Worm (Caenorhabditis elegans) whole organism, young adult: Measurements from ENCODE around the gene lec-3.

ENCODE experiments used
- K11D2.4 ChIP-seq: fragments of 200-800 bp; sonication (Bioruptor generic); IDR thresholded peaks from 2 replicates; pipeline ENCODE4 v1.3.6; 2022; ENCODE audit warnings: missing genetic modification reagents, missing genetic modification characterization, missing compliant biosample characterization
- athp-1 ChIP-seq: sonication (generic microtip); optimal IDR thresholded peaks from 2 replicates; lab custom pipeline; 2017; ENCODE audit warnings: mild to moderate bottlenecking, missing genetic modification characterization, missing compliant biosample characterization
- cebp-2 ChIP-seq: fragments of 200-800 bp; sonication (Bioruptor generic); IDR thresholded peaks from 2 replicates; pipeline ENCODE4 v1.3.6; 2022; ENCODE audit warnings: missing genetic modification characterization, missing compliant biosample characterization
- ceh-40 ChIP-seq: fragments of 200-800 bp; sonication (Bioruptor generic); IDR thresholded peaks from 2 replicates; pipeline ENCODE4 v1.3.6; 2022; ENCODE audit warnings: missing genetic modification characterization, missing compliant biosample characterization
- ceh-91 ChIP-seq: fragments of 200-800 bp; sonication (Bioruptor generic); IDR thresholded peaks from 2 replicates; pipeline ENCODE4 v1.3.6; 2022; ENCODE audit warnings: missing genetic modification reagents, missing genetic modification characterization, missing compliant biosample characterization
- mel-28 ChIP-seq: sonication (generic microtip); optimal IDR thresholded peaks from 2 replicates; lab custom pipeline; 2016; ENCODE audit warnings: borderline replicate concordance, mild to moderate bottlenecking, missing genetic modification characterization, missing compliant biosample characterization
- pha-4 ChIP-seq: fragments of 150-350 bp; sonication (generic microtip); optimal IDR thresholded peaks from 2 replicates; lab custom pipeline; 2014; ENCODE audit warnings: missing biosample characterization, missing genetic modification reagents, missing genetic modification characterization
- snpc-3.4 ChIP-seq: sonication (generic microtip); optimal IDR thresholded peaks from 2 replicates; lab custom pipeline; 2017; ENCODE audit warnings: missing genetic modification characterization, mild to moderate bottlenecking, missing compliant biosample characterization, antibody characterized with exemption, moderate library complexity, missing genotype, missing genetic modification reagents

DNA sequence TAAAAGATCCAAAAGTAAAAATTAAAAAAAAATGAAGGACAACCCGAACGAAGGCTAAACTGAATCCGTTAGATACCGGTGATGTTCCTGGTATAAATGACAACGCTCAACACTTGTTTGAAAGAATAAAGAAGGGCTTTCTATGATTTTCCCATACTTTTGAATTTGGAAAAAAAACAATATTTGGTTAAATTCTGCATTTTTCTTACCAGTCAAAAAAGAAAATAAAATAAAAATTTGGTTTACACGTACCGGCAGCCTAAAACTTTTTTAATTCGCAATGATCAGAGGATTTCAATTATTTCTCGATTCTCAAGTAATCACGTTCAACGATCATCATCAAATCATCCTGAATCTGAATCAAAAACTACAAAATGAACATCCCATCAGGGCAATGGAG, 10.6 kb downstream of the lec-3 start, which contains the start of gene ZK892.3:
- no peak for TF ChIP-seq mel-28 (tag; lab: Kevin White, UChicago)
- no peak for TF ChIP-seq ceh-40
- no peak for TF ChIP-seq snpc-3.4 (tag; lab: Kevin White, UChicago)
- no peak for TF ChIP-seq ceh-91
- no peak for TF ChIP-seq athp-1 (tag; lab: Kevin White, UChicago)
- no peak for TF ChIP-seq K11D2.4 (GFP tag; lab: Robert Waterston, UW)
- TF ChIP-seq pha-4 (tag; lab: Kevin White, UChicago) = no peak
- TF ChIP-seq cebp-2 (GFP tag; lab: Robert Waterston, UW) = no peak
